Fruit fly (Drosophila melanogaster): ENCODE data around the gene CG7126.
A peak's percentile ranks its signal among the peaks of the same experiment; 100 is the strongest.

Gene CG7126

DNA sequence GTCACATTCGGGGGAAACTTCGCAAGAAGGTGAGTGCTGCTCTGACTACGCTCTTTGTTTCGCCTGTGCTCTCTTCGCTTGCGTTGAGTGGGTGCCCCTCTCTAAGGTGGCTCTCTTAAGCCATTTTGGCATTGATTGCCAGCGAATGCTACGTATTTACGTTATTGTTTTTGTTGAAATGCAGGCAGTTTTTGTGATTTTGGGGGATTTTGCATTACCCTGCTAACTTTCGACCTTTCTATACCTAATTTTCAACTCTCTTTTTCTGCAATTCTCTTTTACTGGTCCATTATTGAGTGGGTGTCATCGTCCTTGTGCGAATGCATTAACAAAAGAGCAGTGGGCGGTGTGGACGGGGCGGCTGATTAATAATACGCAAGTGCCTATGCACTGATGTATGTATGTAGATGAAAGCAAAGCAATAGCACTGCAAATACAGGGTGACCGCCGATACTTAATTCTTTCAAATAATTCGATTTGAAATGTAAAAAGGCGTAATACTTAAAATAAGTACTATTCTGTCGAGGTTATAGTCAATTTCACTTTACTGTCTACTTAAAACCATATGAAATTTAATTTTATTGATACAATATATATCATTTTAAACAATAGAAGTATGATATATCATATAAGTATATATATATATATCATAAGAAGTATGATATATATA is 27.4 kb downstream of the CG7126 start (continued):
- TF ChIP-seq CG34224 (GFP tag; IDR thresholded peaks at IDR 0.05; ENCODE audit: partially characterized antibody) (no peak; the same call in 2 of the 3 replicates), hb (GFP tag; IDR thresholded peaks at IDR 0.05; ENCODE audit: partially characterized antibody) (no peak), CG7556 (GFP tag; optimal IDR thresholded peaks at IDR 0.05) (no peak), CG15269 (tag; optimal IDR thresholded peaks at IDR 0.05) (no peak), CG2202 (tag; optimal IDR thresholded peaks at IDR 0.05) (no peak), TFAM (GFP tag; optimal IDR thresholded peaks at IDR 0.05) (no peak), CG31365 (tag; optimal IDR thresholded peaks at IDR 0.05) (no peak), hth (optimal IDR thresholded peaks at IDR 0.05) (no peak), corto (GFP tag; optimal IDR thresholded peaks at IDR 0.05) (peak; percentile 1), HLHmδ (GFP tag; optimal IDR thresholded peaks at IDR 0.05) (peak; percentile 44), CG11560 (tag; IDR thresholded peaks at IDR 0.05) (no peak), CG3065 (GFP tag; optimal IDR thresholded peaks at IDR 0.05) (no peak), CG10209 (GFP tag; optimal IDR thresholded peaks at IDR 0.05) (no peak), sisA (GFP tag; IDR thresholded peaks at IDR 0.05) (no peak), Hr3 (GFP tag; optimal IDR thresholded peaks at IDR 0.05) (no peak), Hr51 (GFP tag; optimal IDR thresholded peaks at IDR 0.05) (peak in 1 of 2 experiments; percentile 0), al (GFP tag; IDR thresholded peaks at IDR 0.05) (no peak), CG14014 (GFP tag; IDR thresholded peaks at IDR 0.05) (no peak), CG8281 (tag; optimal IDR thresholded peaks at IDR 0.05) (no peak), org-1 (GFP tag; optimal IDR thresholded peaks at IDR 0.05) (no peak), HmgD (GFP tag; optimal IDR thresholded peaks at IDR 0.05) (no peak), lab (GFP tag; optimal IDR thresholded peaks at IDR 0.05) (no peak), CG16815 (GFP tag; optimal IDR thresholded peaks at IDR 0.05) (no peak), chinmo (GFP tag; IDR thresholded peaks at IDR 0.05; ENCODE audit: partially characterized antibody) (peak; percentile 82; the same call in 2 of the 4 replicates), CG13296 (GFP tag; optimal IDR thresholded peaks at IDR 0.05) (no peak), CG11085 (GFP tag; IDR thresholded peaks at IDR 0.05) (no peak), CG11695 (GFP tag; IDR thresholded peaks at IDR 0.05) (no peak), nom (GFP tag; optimal IDR thresholded peaks at IDR 0.05) (peak; percentile 55), Ada2b (GFP tag; IDR thresholded peaks at IDR 0.05) (no peak), zen2 (GFP tag; IDR thresholded peaks at IDR 0.05; ENCODE audit: partially characterized antibody) (peak; percentile 48; the same call in 1 of the 3 replicates), CG9797 (GFP tag; optimal IDR thresholded peaks at IDR 0.05) (no peak), Hr78 (GFP tag; optimal IDR thresholded peaks at IDR 0.05) (no peak), Neu2 (GFP tag; optimal IDR thresholded peaks at IDR 0.05; ENCODE audit: borderline replicate concordance) (no peak), CG7372 (GFP tag; IDR thresholded peaks at IDR 0.05) (no peak), gce (GFP tag; IDR thresholded peaks at IDR 0.05) (no peak), gcm (GFP tag; optimal IDR thresholded peaks at IDR 0.05) (no peak), pzg (GFP tag; optimal IDR thresholded peaks at IDR 0.05) (no peak), CG18619 (GFP tag; optimal IDR thresholded peaks at IDR 0.05) (no peak), lov (optimal IDR thresholded peaks at IDR 0.05) (no peak), lov (GFP tag; IDR thresholded peaks at IDR 0.05) (no peak), CG15011 (GFP tag; optimal IDR thresholded peaks at IDR 0.05) (no peak), sqz (GFP tag; optimal IDR thresholded peaks at IDR 0.05) (no peak), CG17612 (GFP tag; IDR thresholded peaks at IDR 0.05) (no peak), CG33213 (GFP tag; optimal IDR thresholded peaks at IDR 0.05) (no peak), tx (GFP tag; optimal IDR thresholded peaks at IDR 0.05) (no peak), CG11398 (GFP tag; optimal IDR thresholded peaks at IDR 0.05) (no peak), CG6272 (GFP tag; IDR thresholded peaks at IDR 0.05) (no peak), Hsf (GFP tag; optimal IDR thresholded peaks at IDR 0.05) (no peak), CG5245 (GFP tag; optimal IDR thresholded peaks at IDR 0.05) (no peak), CG8089 (GFP tag; optimal IDR thresholded peaks at IDR 0.05) (no peak)
